Worm (Caenorhabditis elegans): Measurements from ENCODE around the gene ZK1248.17.
"Not testable (repeated sequence)": the region's sequence is repeated elsewhere in the genome, so short reads cannot be mapped to it uniquely, and the experiment has no call there.

ZK1248.17 gene

ce11 chrII:5819655-5820054, 25.7 kb downstream of the ZK1248.17 start (continued):
- TF ChIP-seq dmd-6 (GFP tag; IDR thresholded peaks at IDR 0.05) = peak; percentile 34
- TF ChIP-seq madf-5 (GFP tag; IDR thresholded peaks at IDR 0.05) = no peak
- no peak for TF ChIP-seq R02D3.7 (tag; optimal IDR thresholded peaks at IDR 0.05)
- no peak for TF ChIP-seq ztf-11 (tag; optimal IDR thresholded peaks at IDR 0.05)
- no peak for TF ChIP-seq nhr-102 (tag; optimal IDR thresholded peaks at IDR 0.05)
- no peak for TF ChIP-seq dve-1 (tag; optimal IDR thresholded peaks at IDR 0.05; ENCODE audit: insufficient read depth)
- TF ChIP-seq F26F4.8 (GFP tag; conservative IDR thresholded peaks at IDR 0.05) = no peak

- TF ChIP-seq tag-97 (GFP tag; IDR thresholded peaks at IDR 0.05) (no peak), skn-1 (tag; optimal IDR thresholded peaks at IDR 0.05) (no peak), T20F7.1 (GFP tag; optimal IDR thresholded peaks at IDR 0.05) (no peak), dmd-9 (GFP tag; IDR thresholded peaks at IDR 0.05) (no peak), jun-1 (tag; optimal IDR thresholded peaks at IDR 0.05) (no peak), F49E8.2 (tag; optimal IDR thresholded peaks at IDR 0.05; ENCODE audit: borderline replicate concordance) (no peak), ZK337.2 (GFP tag; IDR thresholded peaks at IDR 0.05) (no peak), ceh-44 (GFP tag; IDR thresholded peaks at IDR 0.05) (no peak), nhr-28 (tag; optimal IDR thresholded peaks at IDR 0.05) (no peak), spr-1 (tag; optimal IDR thresholded peaks at IDR 0.05) (no peak), mdl-1 (tag; optimal IDR thresholded peaks at IDR 0.05) (no peak), lin-13 (GFP tag; optimal IDR thresholded peaks at IDR 0.05) (no peak), F44E2.7 (GFP tag; IDR thresholded peaks at IDR 0.05) (no peak)
These were observed 27.0 kb downstream of the ZK1248.17 start, which contains the start of gene ZK1248.4 for ce11 chrII:5818298-5818697. Gene ZK1248.4, plus strand, starts transcription at chrII:5818598.

ce11 chrII:5816346-5816745, 29.0 kb downstream of the ZK1248.17 start, which contains the start of gene ZK1248.20:
Gene ZK1248.20, plus strand, starts transcription at chrII:5816646.
- TF ChIP-seq cey-2 (tag; optimal IDR thresholded peaks at IDR 0.05; ENCODE audit: borderline replicate concordance, insufficient read depth) = no peak
- TF ChIP-seq F44E2.7 (GFP tag; IDR thresholded peaks at IDR 0.05) = no peak
- TF ChIP-seq nhr-76 (tag; optimal IDR thresholded peaks at IDR 0.05) = no peak
- no peak for TF ChIP-seq Y105C5A.15 (GFP tag; IDR thresholded peaks at IDR 0.05)
- TF ChIP-seq lin-13 (GFP tag; optimal IDR thresholded peaks at IDR 0.05) = no peak
- TF ChIP-seq unc-130 (GFP tag; optimal IDR thresholded peaks at IDR 0.05) = no peak
- no peak for TF ChIP-seq ctbp-1 (GFP tag; IDR thresholded peaks at IDR 0.05)
- no peak for TF ChIP-seq F10B5.3 (tag; optimal IDR thresholded peaks at IDR 0.05)
- no peak for TF ChIP-seq lsy-2 (tag; optimal IDR thresholded peaks at IDR 0.05)
- TF ChIP-seq lin-38 (GFP tag; IDR thresholded peaks at IDR 0.05) = no peak
- no peak for TF ChIP-seq daf-12 (tag; optimal IDR thresholded peaks at IDR 0.05)
- TF ChIP-seq ZK337.2 (GFP tag; IDR thresholded peaks at IDR 0.05) = no peak

- TF ChIP-seq R02D3.7 (tag; optimal IDR thresholded peaks at IDR 0.05); hlh-30 (tag; optimal IDR thresholded peaks at IDR 0.05; ENCODE audit: insufficient read depth); hif-1 (tag; optimal IDR thresholded peaks at IDR 0.05): not testable (repeated sequence)
These were observed 30.0 kb downstream of the ZK1248.17 start, which contains the start of gene wago-5 for ce11 chrII:5815382-5815781. Gene wago-5, minus strand, starts transcription at chrII:5815482.

- TF ChIP-seq tag-97 (GFP tag; IDR thresholded peaks at IDR 0.05) = no peak
- TF ChIP-seq Y5F2A.4 (GFP tag; optimal IDR thresholded peaks at IDR 0.05) = no peak
These were observed 35.1 kb downstream of the ZK1248.17 start, which contains the start of the genes msp-64 and ZK1248.5 for ce11 chrII:5810230-5810629. Gene msp-64, minus strand, starts transcription at chrII:5810330. Gene ZK1248.5, plus strand, starts transcription at chrII:5810514.
